Worm (Caenorhabditis elegans) whole organism, L2 larva: Measurements from ENCODE around the gene npp-20.
A peak's percentile ranks its signal among the peaks of the same experiment; 100 is the strongest.

ENCODE experiments used
- C34F6.9 ChIP-seq: fragments of 150-350 bp; optimal IDR thresholded peaks from 2 replicates; lab custom pipeline; 2014; ENCODE audit warnings: missing biosample characterization, missing genetic modification characterization
- F13H6.1 ChIP-seq: sonication (generic microtip); optimal IDR thresholded peaks from 2 replicates; lab custom pipeline; 2016; ENCODE audit warnings: missing genetic modification characterization, missing compliant biosample characterization
- R02D3.7 ChIP-seq: fragments of 150-350 bp; optimal IDR thresholded peaks from 2 replicates; lab custom pipeline; 2014; ENCODE audit warnings: missing biosample characterization, missing genetic modification characterization
- Y55F3AM.14 ChIP-seq: fragments of 200-800 bp; sonication (Bioruptor generic); optimal IDR thresholded peaks from 2 replicates; lab custom pipeline; 2018; ENCODE audit warnings: mild to moderate bottlenecking, missing genetic modification characterization, missing compliant biosample characterization
- ZK546.5 ChIP-seq: sonication (generic microtip); optimal IDR thresholded peaks from 2 replicates; lab custom pipeline; 2017; ENCODE audit warnings: missing biosample characterization, missing genetic modification characterization
- alr-1 ChIP-seq: fragments of 150-350 bp; optimal IDR thresholded peaks from 2 replicates; lab custom pipeline; 2014; ENCODE audit warnings: missing biosample characterization, missing genetic modification characterization
- aly-2 ChIP-seq: fragments of 150-350 bp; optimal IDR thresholded peaks from 2 replicates; lab custom pipeline; 2014; ENCODE audit warnings: missing biosample characterization, missing genetic modification characterization
- ama-1 ChIP-seq: fragments of 150-350 bp; optimal IDR thresholded peaks from 2 replicates; lab custom pipeline; 2018; ENCODE audit warnings: inconsistent platforms
- blmp-1 ChIP-seq: sonication (generic microtip); optimal IDR thresholded peaks from 2 replicates; lab custom pipeline; 2017; ENCODE audit warnings: missing genetic modification characterization, mild to moderate bottlenecking, missing compliant biosample characterization, antibody characterized with exemption, moderate library complexity; ENCODE audit not compliant: insufficient read depth
- ceh-16 ChIP-seq: fragments of 150-350 bp; optimal IDR thresholded peaks from 2 replicates; lab custom pipeline; 2014; ENCODE audit warnings: missing biosample characterization, missing genetic modification characterization
- ceh-82 ChIP-seq: fragments of 150-350 bp; optimal IDR thresholded peaks from 2 replicates; lab custom pipeline; 2014; ENCODE audit warnings: missing biosample characterization, missing genetic modification characterization
- crh-2 ChIP-seq: sonication (generic microtip); optimal IDR thresholded peaks from 2 replicates; lab custom pipeline; 2017; ENCODE audit warnings: missing biosample characterization, missing genetic modification characterization
- dmd-4 ChIP-seq: sonication (generic microtip); optimal IDR thresholded peaks from 2 replicates; lab custom pipeline; 2017; ENCODE audit warnings: missing biosample characterization, missing genetic modification characterization
- egl-27 ChIP-seq: sonication (generic microtip); optimal IDR thresholded peaks from 3 replicates; lab custom pipeline; 2017; ENCODE audit warnings: missing biosample characterization, missing genetic modification reagents, missing genetic modification characterization
- elt-1 ChIP-seq: fragments of 150-350 bp; optimal IDR thresholded peaks from 2 replicates; lab custom pipeline; 2014; ENCODE audit warnings: missing biosample characterization, missing genetic modification characterization
- elt-3 ChIP-seq: sonication (generic microtip); optimal IDR thresholded peaks from 2 replicates; lab custom pipeline; 2017; ENCODE audit warnings: missing biosample characterization, missing genetic modification characterization
- fos-1 ChIP-seq: fragments of 150-350 bp; optimal IDR thresholded peaks from 2 replicates; lab custom pipeline; 2014; ENCODE audit warnings: missing biosample characterization, missing genetic modification characterization
- gmeb-1 ChIP-seq: fragments of 150-350 bp; optimal IDR thresholded peaks from 2 replicates; lab custom pipeline; 2014; ENCODE audit warnings: missing biosample characterization, missing genetic modification characterization
- lin-11 ChIP-seq: fragments of 150-350 bp; sonication (generic microtip); optimal IDR thresholded peaks from 2 replicates; lab custom pipeline; 2014; ENCODE audit warnings: missing biosample characterization, missing genetic modification characterization, inconsistent platforms, mixed read lengths
- lin-13 ChIP-seq: fragments of 150-350 bp; optimal IDR thresholded peaks from 2 replicates; lab custom pipeline; 2014; ENCODE audit warnings: missing biosample characterization, missing genetic modification reagents, missing genetic modification characterization
- lin-39 ChIP-seq: fragments of 150-350 bp; optimal IDR thresholded peaks from 2 replicates; lab custom pipeline; 2014; ENCODE audit warnings: missing biosample characterization, missing genetic modification reagents, missing genetic modification characterization
- lsy-2 ChIP-seq, 2 experiments: fragments of 150-350 bp in 1 of 2; sonication (generic microtip) in 1 of 2; optimal IDR thresholded peaks; 2 replicates each; lab custom pipeline; 2014 to 2017; ENCODE audit warnings: missing biosample characterization in 2 of 2, missing genetic modification characterization in 2 of 2
- mab-5 ChIP-seq: fragments of 150-350 bp; optimal IDR thresholded peaks from 2 replicates; lab custom pipeline; 2014; ENCODE audit warnings: missing biosample characterization, missing genetic modification characterization
- mbf-1 ChIP-seq: sonication (generic microtip); optimal IDR thresholded peaks from 2 replicates; lab custom pipeline; 2017; ENCODE audit warnings: missing biosample characterization, missing genetic modification characterization
- mdl-1 ChIP-seq, 2 experiments: fragments of 150-350 bp in 1 of 2; sonication (generic microtip) in 1 of 2; optimal IDR thresholded peaks; 2 replicates each; lab custom pipeline; 2017; ENCODE audit warnings: missing biosample characterization in 2 of 2, missing genetic modification characterization in 2 of 2
- nhr-10 ChIP-seq: sonication (generic microtip); optimal IDR thresholded peaks from 2 replicates; lab custom pipeline; 2017; ENCODE audit warnings: missing biosample characterization, missing genetic modification characterization
- nhr-11 ChIP-seq: fragments of 150-350 bp; optimal IDR thresholded peaks from 2 replicates; lab custom pipeline; 2014; ENCODE audit warnings: missing biosample characterization, missing genetic modification characterization
- nhr-12 ChIP-seq: fragments of 150-350 bp; optimal IDR thresholded peaks from 2 replicates; lab custom pipeline; 2014; ENCODE audit warnings: missing biosample characterization, missing genetic modification characterization
- nhr-129 ChIP-seq: fragments of 150-350 bp; optimal IDR thresholded peaks from 2 replicates; lab custom pipeline; 2014; ENCODE audit warnings: missing biosample characterization, missing genetic modification characterization
- nhr-21 ChIP-seq: fragments of 150-350 bp; optimal IDR thresholded peaks from 2 replicates; lab custom pipeline; 2014; ENCODE audit warnings: missing biosample characterization, missing genetic modification characterization
- nhr-23 ChIP-seq: fragments of 150-350 bp; optimal IDR thresholded peaks from 2 replicates; lab custom pipeline; 2014; ENCODE audit warnings: missing biosample characterization, missing genetic modification reagents, missing genetic modification characterization
- nhr-237 ChIP-seq: fragments of 150-350 bp; optimal IDR thresholded peaks from 2 replicates; lab custom pipeline; 2014; ENCODE audit warnings: missing biosample characterization, missing genetic modification characterization
- nhr-25 ChIP-seq: fragments of 150-350 bp; sonication (generic microtip); optimal IDR thresholded peaks from 3 replicates; lab custom pipeline; 2014; ENCODE audit warnings: missing biosample characterization, missing genetic modification characterization
- nhr-6 ChIP-seq: fragments of 150-350 bp; optimal IDR thresholded peaks from 2 replicates; lab custom pipeline; 2014; ENCODE audit warnings: missing biosample characterization, missing genetic modification characterization
- nhr-77 ChIP-seq: fragments of 150-350 bp; optimal IDR thresholded peaks from 2 replicates; lab custom pipeline; 2014; ENCODE audit warnings: missing biosample characterization, missing genetic modification characterization
- peb-1 ChIP-seq: fragments of 150-350 bp; optimal IDR thresholded peaks from 2 replicates; lab custom pipeline; 2014; ENCODE audit warnings: missing biosample characterization, missing genetic modification characterization
- sem-4 ChIP-seq: fragments of 150-350 bp; optimal IDR thresholded peaks from 2 replicates; lab custom pipeline; 2014; ENCODE audit warnings: missing biosample characterization, missing genetic modification reagents, missing genetic modification characterization
- skn-1 ChIP-seq: sonication (generic microtip); optimal IDR thresholded peaks from 2 replicates; lab custom pipeline; 2017; ENCODE audit warnings: missing biosample characterization, missing genetic modification characterization
- sma-3 ChIP-seq: sonication (generic microtip); optimal IDR thresholded peaks from 2 replicates; lab custom pipeline; 2016; ENCODE audit warnings: missing genetic modification reagents, missing genetic modification characterization, missing compliant biosample characterization
- sma-9 ChIP-seq, 2 experiments: fragments of 150-350 bp in 1 of 2; sonication (generic microtip) in 1 of 2; optimal IDR thresholded peaks; 2 replicates each; lab custom pipeline; 2014 to 2016; ENCODE audit warnings: missing genetic modification characterization in 2 of 2, mild to moderate bottlenecking in 1 of 2, missing biosample characterization in 1 of 2, missing compliant biosample characterization in 1 of 2, missing genetic modification reagents in 1 of 2, moderate library complexity in 1 of 2
- snpc-4 ChIP-seq: fragments of 150-350 bp; optimal IDR thresholded peaks from 2 replicates; lab custom pipeline; 2014; ENCODE audit warnings: missing biosample characterization, missing genetic modification characterization
- unc-39 ChIP-seq: fragments of 150-350 bp; optimal IDR thresholded peaks from 2 replicates; lab custom pipeline; 2014; ENCODE audit warnings: missing biosample characterization, missing genetic modification characterization
- unc-55 ChIP-seq: fragments of 150-350 bp; sonication (generic microtip); optimal IDR thresholded peaks from 3 replicates; lab custom pipeline; 2014; ENCODE audit warnings: missing biosample characterization, missing genetic modification reagents, missing genetic modification characterization
- unc-62 ChIP-seq: fragments of 150-350 bp; optimal IDR thresholded peaks from 2 replicates; lab custom pipeline; 2014; ENCODE audit warnings: missing biosample characterization, missing genetic modification reagents, missing genetic modification characterization
- zag-1 ChIP-seq: fragments of 150-350 bp; optimal IDR thresholded peaks from 2 replicates; lab custom pipeline; 2014; ENCODE audit warnings: missing biosample characterization, missing genetic modification characterization
- ztf-1 ChIP-seq: fragments of 200-800 bp; sonication (Bioruptor generic); conservative IDR thresholded peaks from 2 replicates; pipeline ENCODE4 v1.3.6; 2022; ENCODE audit warnings: missing genetic modification characterization, missing compliant biosample characterization
- ztf-11 ChIP-seq: sonication (generic microtip); optimal IDR thresholded peaks from 2 replicates; lab custom pipeline; 2017; ENCODE audit warnings: missing biosample characterization, missing genetic modification characterization
- ztf-4 ChIP-seq: fragments of 150-350 bp; optimal IDR thresholded peaks from 2 replicates; lab custom pipeline; 2014; ENCODE audit warnings: missing biosample characterization, missing genetic modification characterization

npp-20 gene

ce11 chrIV:1496017-1496678 is at the start of gene npp-20:
Gene npp-20 (minus strand): TSS chrIV:1496022.
- no peak for TF ChIP-seq nhr-12 (tag; lab: Kevin White, UChicago)
- peak; percentile 74 to 84 for TF ChIP-seq lsy-2 (tag; optimal IDR thresholded peaks at IDR 0.05; lab: Kevin White, UChicago)
- TF ChIP-seq nhr-129 (tag; lab: Kevin White, UChicago), result peak; percentile 41
- no peak for TF ChIP-seq mab-5
- no peak for TF ChIP-seq nhr-23
- TF ChIP-seq zag-1 (tag; lab: Kevin White, UChicago), result no peak
- TF ChIP-seq aly-2 (tag; lab: Kevin White, UChicago), result no peak
- no peak for TF ChIP-seq sma-9 (GFP tag; optimal IDR thresholded peaks at IDR 0.05; lab: Kevin White, UChicago)
- no peak for TF ChIP-seq sma-9 (tag; optimal IDR thresholded peaks at IDR 0.05; lab: Kevin White, UChicago)
- no peak for TF ChIP-seq alr-1 (tag; lab: Kevin White, UChicago)
- TF ChIP-seq blmp-1, result no peak
- peak; percentile 60 for TF ChIP-seq unc-55
- peak; percentile 36 for TF ChIP-seq nhr-25
- TF ChIP-seq fos-1 (tag; lab: Kevin White, UChicago), result no peak
- TF ChIP-seq F13H6.1 (tag; lab: Kevin White, UChicago), result peak; percentile 24
- TF ChIP-seq nhr-6 (tag; lab: Kevin White, UChicago), result no peak
- no peak for TF ChIP-seq lin-11 (tag; lab: Kevin White, UChicago)
- no peak for TF ChIP-seq ceh-16 (tag; lab: Kevin White, UChicago)
- TF ChIP-seq ztf-4 (tag; lab: Kevin White, UChicago), result peak; percentile 13
- no peak for TF ChIP-seq ZK546.5
- TF ChIP-seq snpc-4, result peak; percentile 20
- no peak for TF ChIP-seq elt-1 (tag; lab: Kevin White, UChicago)
- TF ChIP-seq skn-1 (tag; lab: Kevin White, UChicago), result no peak
- peak; percentile 7 for TF ChIP-seq egl-27 (tag; lab: Kevin White, UChicago)
- TF ChIP-seq nhr-21, result no peak
- TF ChIP-seq mbf-1 (tag; lab: Kevin White, UChicago), result no peak
- TF ChIP-seq sma-3 (GFP tag; lab: Kevin White, UChicago), result peak; percentile 39
- no peak for TF ChIP-seq peb-1 (tag; lab: Kevin White, UChicago)
- peak; percentile 51 for TF ChIP-seq lin-13 (GFP tag; lab: Kevin White, UChicago)
- TF ChIP-seq ceh-82 (tag; lab: Kevin White, UChicago), result no peak
- TF ChIP-seq unc-62 (GFP tag; lab: Kevin White, UChicago), result no peak
- no peak for TF ChIP-seq nhr-237
- no peak for TF ChIP-seq dmd-4 (tag; lab: Kevin White, UChicago)
- peak; percentile 8 for TF ChIP-seq ama-1
- TF ChIP-seq unc-39 (tag; lab: Kevin White, UChicago), result no peak
- TF ChIP-seq mdl-1 (tag; optimal IDR thresholded peaks at IDR 0.05; lab: Kevin White, UChicago), result no peak
- TF ChIP-seq crh-2 (tag; lab: Kevin White, UChicago), result peak; percentile 78
- TF ChIP-seq Y55F3AM.14 (GFP tag; lab: Kevin White, UChicago), result no peak
- TF ChIP-seq elt-3, result no peak
- peak; percentile 77 for TF ChIP-seq gmeb-1 (tag; lab: Kevin White, UChicago)
- no peak for TF ChIP-seq nhr-11
- no peak for TF ChIP-seq R02D3.7 (tag; lab: Kevin White, UChicago)
- TF ChIP-seq nhr-77 (tag; lab: Kevin White, UChicago), result no peak
- no peak for TF ChIP-seq lin-39 (tag; lab: Kevin White, UChicago)
- TF ChIP-seq sem-4 (tag; lab: Kevin White, UChicago), result no peak
- peak; percentile 81 for TF ChIP-seq C34F6.9
- no peak for TF ChIP-seq ztf-11 (tag; lab: Kevin White, UChicago)
- TF ChIP-seq nhr-10 (tag; lab: Kevin White, UChicago), result no peak
- no peak for TF ChIP-seq ztf-1 (GFP tag; lab: Robert Waterston, UW)
- TF ChIP-seq, all 48 proteins: peak for 14
